Worm (Caenorhabditis elegans): ENCODE data around the gene C49C8.1.

The C49C8.1 gene

DNA sequence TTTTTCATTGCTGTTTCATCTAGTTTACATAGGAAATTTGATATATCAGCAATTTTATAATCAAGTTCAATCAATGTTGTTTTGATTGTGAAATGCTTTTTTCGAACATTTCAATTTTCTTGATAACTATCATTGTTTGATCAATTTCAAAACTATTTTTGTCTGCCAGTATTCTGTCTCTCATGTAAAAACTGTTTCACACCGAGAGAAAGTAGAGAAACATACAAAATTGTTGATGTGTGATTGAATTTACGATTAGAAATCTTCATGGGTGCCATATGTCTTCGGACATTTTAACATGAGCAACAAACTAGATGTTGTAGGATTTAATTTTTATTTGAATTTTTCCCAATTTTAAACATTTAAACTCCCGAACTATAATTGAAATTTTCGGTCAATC lies 3.7 kb upstream of the C49C8.1 start, which contains the start of gene C49C8.2:
TSS of gene C49C8.2 (plus strand) at position 393 of the 400 bp plus-strand sequence.
- TF ChIP-seq nhr-28 (tag; optimal IDR thresholded peaks at IDR 0.05) (no peak), pha-4 (tag; optimal IDR thresholded peaks at IDR 0.05) (peak; percentile 60), elt-2 (tag; optimal IDR thresholded peaks at IDR 0.05) (peak; percentile 56)

DNA sequence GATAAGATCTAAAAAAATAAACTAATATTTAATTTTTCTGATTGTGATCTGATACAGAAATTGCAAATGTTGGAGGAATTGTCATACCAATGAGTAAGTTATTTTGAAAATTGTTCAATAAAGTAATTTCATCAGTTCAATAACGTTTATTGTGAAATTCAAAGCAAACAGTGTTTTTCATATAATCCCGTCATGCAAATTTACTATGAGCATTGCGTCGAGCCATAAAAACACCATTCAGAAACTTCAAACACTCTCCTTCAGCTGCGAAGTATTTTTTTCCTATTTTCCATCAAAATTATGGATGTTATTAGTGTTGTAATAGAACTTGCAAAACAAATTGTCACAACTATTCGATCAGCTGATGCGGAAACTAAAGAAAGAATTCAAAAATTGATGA lies 2.5 kb upstream of the C49C8.1 start, which contains the start of gene C49C8.8:
TSS of gene C49C8.8 (plus strand) at position 301 of the 400 bp plus-strand sequence.
- TF ChIP-seq ama-1 (optimal IDR thresholded peaks at IDR 0.05) (no peak), eor-1 (tag; optimal IDR thresholded peaks at IDR 0.05) (no peak), pqm-1 (tag; optimal IDR thresholded peaks at IDR 0.05) (no peak), fkh-10 (GFP tag; optimal IDR thresholded peaks at IDR 0.05) (no peak), snpc-4 (tag; optimal IDR thresholded peaks at IDR 0.05) (no peak), nhr-77 (tag; optimal IDR thresholded peaks at IDR 0.05) (no peak), nhr-76 (tag; optimal IDR thresholded peaks at IDR 0.05) (no peak), sea-2 (GFP tag; optimal IDR thresholded peaks at IDR 0.05) (no peak), nhr-25 (tag; optimal IDR thresholded peaks at IDR 0.05) (no peak), egl-27 (tag; optimal IDR thresholded peaks at IDR 0.05) (no peak), hmg-11 (tag; optimal IDR thresholded peaks at IDR 0.05) (no peak), ceh-82 (tag; optimal IDR thresholded peaks at IDR 0.05) (no peak), ztf-11 (tag; optimal IDR thresholded peaks at IDR 0.05) (no peak), elt-2 (tag; optimal IDR thresholded peaks at IDR 0.05) (no peak), ceh-16 (tag; optimal IDR thresholded peaks at IDR 0.05) (no peak)

DNA sequence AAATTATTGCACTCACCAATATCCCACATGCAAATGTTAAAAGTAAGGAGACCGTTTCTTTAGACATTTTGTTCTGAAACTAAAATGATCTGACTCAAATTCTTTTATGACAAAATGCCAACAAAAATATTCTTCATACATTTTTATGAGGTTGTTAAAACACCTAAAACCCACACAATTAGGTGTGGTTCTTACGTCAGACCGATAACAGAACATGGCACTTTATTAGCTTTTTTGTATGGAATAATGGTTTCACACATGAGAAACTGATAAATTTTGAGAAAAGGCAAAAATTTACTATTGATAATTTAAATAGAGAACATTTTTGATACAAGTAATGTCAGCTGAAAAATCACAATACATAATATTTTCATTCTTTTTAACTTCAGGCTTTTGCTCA lies 786 bp upstream of the C49C8.1 start, which contains the start of gene C49C8.5:
TSS of gene C49C8.5 (minus strand) at position 73 of the 400 bp plus-strand sequence.
- TF ChIP-seq aly-2 (tag; optimal IDR thresholded peaks at IDR 0.05) (no peak), lin-39 (tag; optimal IDR thresholded peaks at IDR 0.05) (no peak), ztf-11 (tag; optimal IDR thresholded peaks at IDR 0.05) (no peak), skn-1 (tag; optimal IDR thresholded peaks at IDR 0.05) (no peak), nhr-25 (tag; optimal IDR thresholded peaks at IDR 0.05) (no peak), nhr-23 (tag; optimal IDR thresholded peaks at IDR 0.05) (no peak), eor-1 (tag; optimal IDR thresholded peaks at IDR 0.05) (no peak), pqm-1 (tag; optimal IDR thresholded peaks at IDR 0.05) (peak; percentile 20), ceh-16 (tag; optimal IDR thresholded peaks at IDR 0.05) (no peak), jun-1 (tag; optimal IDR thresholded peaks at IDR 0.05) (no peak), ZK546.5 (tag; optimal IDR thresholded peaks at IDR 0.05) (no peak), elt-2 (tag; optimal IDR thresholded peaks at IDR 0.05) (peak; percentile 54)

- TF ChIP-seq ZK546.5 (tag; optimal IDR thresholded peaks at IDR 0.05) (no peak), unc-39 (tag; optimal IDR thresholded peaks at IDR 0.05) (no peak), hmg-11 (tag; optimal IDR thresholded peaks at IDR 0.05) (no peak), ztf-4 (tag; optimal IDR thresholded peaks at IDR 0.05) (no peak), nhr-25 (tag; optimal IDR thresholded peaks at IDR 0.05) (no peak), elt-2 (tag; optimal IDR thresholded peaks at IDR 0.05) (no peak), eor-1 (tag; optimal IDR thresholded peaks at IDR 0.05) (no peak), tbx-2 (tag; optimal IDR thresholded peaks at IDR 0.05) (no peak), mml-1 (tag; optimal IDR thresholded peaks at IDR 0.05) (no peak), ceh-82 (tag; optimal IDR thresholded peaks at IDR 0.05) (no peak), ceh-28 (tag; optimal IDR thresholded peaks at IDR 0.05) (no peak), egl-27 (tag; optimal IDR thresholded peaks at IDR 0.05) (no peak), nhr-237 (tag; optimal IDR thresholded peaks at IDR 0.05) (no peak), R02D3.7 (tag; optimal IDR thresholded peaks at IDR 0.05) (no peak), fkh-10 (GFP tag; optimal IDR thresholded peaks at IDR 0.05) (no peak), skn-1 (tag; optimal IDR thresholded peaks at IDR 0.05) (no peak), jun-1 (tag; optimal IDR thresholded peaks at IDR 0.05) (no peak), nhr-12 (tag; optimal IDR thresholded peaks at IDR 0.05) (no peak), elt-1 (tag; optimal IDR thresholded peaks at IDR 0.05) (no peak)
Measured at ce11 chrIV:8658122-8658521, 3.7 kb downstream of the C49C8.1 start, which contains the start of gene C49C8.6. C49C8.6 (minus strand) TSS chrIV:8658222.

DNA sequence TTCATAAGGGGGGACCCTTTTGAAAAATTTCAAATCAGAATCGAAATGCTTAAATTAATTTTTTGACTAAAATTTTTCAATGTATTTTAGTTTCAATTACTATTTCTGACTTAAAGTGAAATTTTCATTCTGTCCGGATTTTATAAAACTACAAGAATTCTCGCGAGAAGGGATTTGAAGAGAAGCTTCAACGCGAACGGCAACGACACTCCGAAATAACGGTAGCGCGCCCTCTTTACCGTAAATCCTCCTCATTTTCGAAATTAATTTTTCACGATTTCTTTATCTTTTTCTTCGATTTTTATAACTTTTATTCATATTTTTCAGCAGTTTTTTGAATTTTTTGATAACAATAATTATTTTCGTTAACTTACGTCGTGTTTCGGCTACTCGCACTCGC lies 11.4 kb downstream of the C49C8.1 start:
- TF ChIP-seq nhr-12 (tag; optimal IDR thresholded peaks at IDR 0.05) = no peak
- TF ChIP-seq R02D3.7 (tag; optimal IDR thresholded peaks at IDR 0.05) = peak; percentile 79

- TF ChIP-seq nhr-77 (tag; optimal IDR thresholded peaks at IDR 0.05) (no peak), egl-27 (tag; optimal IDR thresholded peaks at IDR 0.05) (no peak), nhr-25 (tag; optimal IDR thresholded peaks at IDR 0.05) (no peak), nhr-28 (tag; optimal IDR thresholded peaks at IDR 0.05) (no peak), ceh-9 (tag; optimal IDR thresholded peaks at IDR 0.05) (no peak), elt-1 (tag; optimal IDR thresholded peaks at IDR 0.05) (no peak), daf-12 (tag; optimal IDR thresholded peaks at IDR 0.05) (no peak), ztf-4 (tag; optimal IDR thresholded peaks at IDR 0.05) (no peak), fos-1 (tag; optimal IDR thresholded peaks at IDR 0.05) (no peak), jun-1 (tag; optimal IDR thresholded peaks at IDR 0.05) (no peak), ZK546.5 (tag; optimal IDR thresholded peaks at IDR 0.05) (no peak), aly-2 (tag; optimal IDR thresholded peaks at IDR 0.05) (no peak), eor-1 (tag; optimal IDR thresholded peaks at IDR 0.05) (no peak), nhr-11 (tag; optimal IDR thresholded peaks at IDR 0.05) (no peak)
Measured at ce11 chrIV:8668635-8669034, 14.3 kb downstream of the C49C8.1 start, which contains the start of gene cdh-5. cdh-5 (plus strand) TSS chrIV:8668935.

All from whole organism, L3 larva.